Worm (Caenorhabditis elegans) whole organism, L2 larva: Measurements from ENCODE around the gene ZK370.4.

Source experiments
- C34F6.9 ChIP-seq: fragments of 150-350 bp; optimal IDR thresholded peaks from 2 replicates; lab custom pipeline; 2014; ENCODE audit warnings: missing biosample characterization, missing genetic modification characterization
- F13H6.1 ChIP-seq: sonication (generic microtip); optimal IDR thresholded peaks from 2 replicates; lab custom pipeline; 2016; ENCODE audit warnings: missing genetic modification characterization, missing compliant biosample characterization
- R02D3.7 ChIP-seq: fragments of 150-350 bp; optimal IDR thresholded peaks from 2 replicates; lab custom pipeline; 2014; ENCODE audit warnings: missing biosample characterization, missing genetic modification characterization
- ZK546.5 ChIP-seq: sonication (generic microtip); optimal IDR thresholded peaks from 2 replicates; lab custom pipeline; 2017; ENCODE audit warnings: missing biosample characterization, missing genetic modification characterization
- alr-1 ChIP-seq: fragments of 150-350 bp; optimal IDR thresholded peaks from 2 replicates; lab custom pipeline; 2014; ENCODE audit warnings: missing biosample characterization, missing genetic modification characterization
- aly-2 ChIP-seq: fragments of 150-350 bp; optimal IDR thresholded peaks from 2 replicates; lab custom pipeline; 2014; ENCODE audit warnings: missing biosample characterization, missing genetic modification characterization
- blmp-1 ChIP-seq: sonication (generic microtip); optimal IDR thresholded peaks from 2 replicates; lab custom pipeline; 2017; ENCODE audit warnings: missing genetic modification characterization, mild to moderate bottlenecking, missing compliant biosample characterization, antibody characterized with exemption, moderate library complexity; ENCODE audit not compliant: insufficient read depth
- ceh-16 ChIP-seq: fragments of 150-350 bp; optimal IDR thresholded peaks from 2 replicates; lab custom pipeline; 2014; ENCODE audit warnings: missing biosample characterization, missing genetic modification characterization
- crh-2 ChIP-seq: sonication (generic microtip); optimal IDR thresholded peaks from 2 replicates; lab custom pipeline; 2017; ENCODE audit warnings: missing biosample characterization, missing genetic modification characterization
- dmd-4 ChIP-seq: sonication (generic microtip); optimal IDR thresholded peaks from 2 replicates; lab custom pipeline; 2017; ENCODE audit warnings: missing biosample characterization, missing genetic modification characterization
- egl-27 ChIP-seq: sonication (generic microtip); optimal IDR thresholded peaks from 3 replicates; lab custom pipeline; 2017; ENCODE audit warnings: missing biosample characterization, missing genetic modification reagents, missing genetic modification characterization
- elt-1 ChIP-seq: fragments of 150-350 bp; optimal IDR thresholded peaks from 2 replicates; lab custom pipeline; 2014; ENCODE audit warnings: missing biosample characterization, missing genetic modification characterization
- elt-3 ChIP-seq: sonication (generic microtip); optimal IDR thresholded peaks from 2 replicates; lab custom pipeline; 2017; ENCODE audit warnings: missing biosample characterization, missing genetic modification characterization
- fos-1 ChIP-seq: fragments of 150-350 bp; optimal IDR thresholded peaks from 2 replicates; lab custom pipeline; 2014; ENCODE audit warnings: missing biosample characterization, missing genetic modification characterization
- gmeb-1 ChIP-seq: fragments of 150-350 bp; optimal IDR thresholded peaks from 2 replicates; lab custom pipeline; 2014; ENCODE audit warnings: missing biosample characterization, missing genetic modification characterization
- lin-11 ChIP-seq: fragments of 150-350 bp; sonication (generic microtip); optimal IDR thresholded peaks from 2 replicates; lab custom pipeline; 2014; ENCODE audit warnings: missing biosample characterization, missing genetic modification characterization, inconsistent platforms, mixed read lengths
- lin-13 ChIP-seq: fragments of 150-350 bp; optimal IDR thresholded peaks from 2 replicates; lab custom pipeline; 2014; ENCODE audit warnings: missing biosample characterization, missing genetic modification reagents, missing genetic modification characterization
- lin-39 ChIP-seq: fragments of 150-350 bp; optimal IDR thresholded peaks from 2 replicates; lab custom pipeline; 2014; ENCODE audit warnings: missing biosample characterization, missing genetic modification reagents, missing genetic modification characterization
- lsy-2 ChIP-seq, 2 experiments: fragments of 150-350 bp in 1 of 2; sonication (generic microtip) in 1 of 2; optimal IDR thresholded peaks; 2 replicates each; lab custom pipeline; 2014 to 2017; ENCODE audit warnings: missing biosample characterization in 2 of 2, missing genetic modification characterization in 2 of 2
- mab-5 ChIP-seq: fragments of 150-350 bp; optimal IDR thresholded peaks from 2 replicates; lab custom pipeline; 2014; ENCODE audit warnings: missing biosample characterization, missing genetic modification characterization
- mbf-1 ChIP-seq: sonication (generic microtip); optimal IDR thresholded peaks from 2 replicates; lab custom pipeline; 2017; ENCODE audit warnings: missing biosample characterization, missing genetic modification characterization
- mdl-1 ChIP-seq, 2 experiments: fragments of 150-350 bp in 1 of 2; sonication (generic microtip) in 1 of 2; optimal IDR thresholded peaks; 2 replicates each; lab custom pipeline; 2017; ENCODE audit warnings: missing biosample characterization in 2 of 2, missing genetic modification characterization in 2 of 2
- nhr-10 ChIP-seq: sonication (generic microtip); optimal IDR thresholded peaks from 2 replicates; lab custom pipeline; 2017; ENCODE audit warnings: missing biosample characterization, missing genetic modification characterization
- nhr-11 ChIP-seq: fragments of 150-350 bp; optimal IDR thresholded peaks from 2 replicates; lab custom pipeline; 2014; ENCODE audit warnings: missing biosample characterization, missing genetic modification characterization
- nhr-12 ChIP-seq: fragments of 150-350 bp; optimal IDR thresholded peaks from 2 replicates; lab custom pipeline; 2014; ENCODE audit warnings: missing biosample characterization, missing genetic modification characterization
- nhr-129 ChIP-seq: fragments of 150-350 bp; optimal IDR thresholded peaks from 2 replicates; lab custom pipeline; 2014; ENCODE audit warnings: missing biosample characterization, missing genetic modification characterization
- nhr-21 ChIP-seq: fragments of 150-350 bp; optimal IDR thresholded peaks from 2 replicates; lab custom pipeline; 2014; ENCODE audit warnings: missing biosample characterization, missing genetic modification characterization
- nhr-237 ChIP-seq: fragments of 150-350 bp; optimal IDR thresholded peaks from 2 replicates; lab custom pipeline; 2014; ENCODE audit warnings: missing biosample characterization, missing genetic modification characterization
- nhr-25 ChIP-seq: fragments of 150-350 bp; sonication (generic microtip); optimal IDR thresholded peaks from 3 replicates; lab custom pipeline; 2014; ENCODE audit warnings: missing biosample characterization, missing genetic modification characterization
- nhr-6 ChIP-seq: fragments of 150-350 bp; optimal IDR thresholded peaks from 2 replicates; lab custom pipeline; 2014; ENCODE audit warnings: missing biosample characterization, missing genetic modification characterization
- peb-1 ChIP-seq: fragments of 150-350 bp; optimal IDR thresholded peaks from 2 replicates; lab custom pipeline; 2014; ENCODE audit warnings: missing biosample characterization, missing genetic modification characterization
- sem-4 ChIP-seq: fragments of 150-350 bp; optimal IDR thresholded peaks from 2 replicates; lab custom pipeline; 2014; ENCODE audit warnings: missing biosample characterization, missing genetic modification reagents, missing genetic modification characterization
- sma-3 ChIP-seq: sonication (generic microtip); optimal IDR thresholded peaks from 2 replicates; lab custom pipeline; 2016; ENCODE audit warnings: missing genetic modification reagents, missing genetic modification characterization, missing compliant biosample characterization
- sma-9 ChIP-seq, 2 experiments: fragments of 150-350 bp in 1 of 2; sonication (generic microtip) in 1 of 2; optimal IDR thresholded peaks; 2 replicates each; lab custom pipeline; 2014 to 2016; ENCODE audit warnings: missing genetic modification characterization in 2 of 2, mild to moderate bottlenecking in 1 of 2, missing biosample characterization in 1 of 2, missing compliant biosample characterization in 1 of 2, missing genetic modification reagents in 1 of 2, moderate library complexity in 1 of 2
- snpc-4 ChIP-seq: fragments of 150-350 bp; optimal IDR thresholded peaks from 2 replicates; lab custom pipeline; 2014; ENCODE audit warnings: missing biosample characterization, missing genetic modification characterization
- unc-39 ChIP-seq: fragments of 150-350 bp; optimal IDR thresholded peaks from 2 replicates; lab custom pipeline; 2014; ENCODE audit warnings: missing biosample characterization, missing genetic modification characterization
- unc-55 ChIP-seq: fragments of 150-350 bp; sonication (generic microtip); optimal IDR thresholded peaks from 3 replicates; lab custom pipeline; 2014; ENCODE audit warnings: missing biosample characterization, missing genetic modification reagents, missing genetic modification characterization
- unc-62 ChIP-seq: fragments of 150-350 bp; optimal IDR thresholded peaks from 2 replicates; lab custom pipeline; 2014; ENCODE audit warnings: missing biosample characterization, missing genetic modification reagents, missing genetic modification characterization
- zag-1 ChIP-seq: fragments of 150-350 bp; optimal IDR thresholded peaks from 2 replicates; lab custom pipeline; 2014; ENCODE audit warnings: missing biosample characterization, missing genetic modification characterization
- ztf-11 ChIP-seq: sonication (generic microtip); optimal IDR thresholded peaks from 2 replicates; lab custom pipeline; 2017; ENCODE audit warnings: missing biosample characterization, missing genetic modification characterization
- ztf-4 ChIP-seq: fragments of 150-350 bp; optimal IDR thresholded peaks from 2 replicates; lab custom pipeline; 2014; ENCODE audit warnings: missing biosample characterization, missing genetic modification characterization

ZK370.4 gene

DNA sequence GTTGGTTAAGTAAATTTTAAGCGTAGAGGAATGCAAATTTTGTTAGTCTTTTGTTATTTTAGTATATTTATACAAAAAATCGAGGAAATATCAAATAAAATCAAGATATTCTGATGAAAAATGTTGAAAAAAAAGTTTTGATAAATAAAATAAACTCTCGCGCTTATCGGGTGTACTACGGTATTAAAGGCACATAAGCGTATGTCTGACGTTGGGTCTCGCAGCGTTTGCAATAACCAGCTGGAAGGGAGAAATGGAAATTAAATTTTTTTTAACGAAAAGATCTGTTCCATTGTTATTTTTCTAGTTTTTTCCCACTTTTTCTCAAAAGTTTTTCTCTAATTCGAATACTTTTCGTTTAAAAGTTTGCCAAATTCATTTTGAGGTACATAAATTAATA is 42.1 kb downstream of the ZK370.4 start:
- TF ChIP-seq fos-1 (tag; lab: Kevin White, UChicago), result no peak
- TF ChIP-seq peb-1, result no peak
- TF ChIP-seq ztf-11, result no peak
- TF ChIP-seq mbf-1 (tag; lab: Kevin White, UChicago), result no peak
- TF ChIP-seq lin-11 (tag; lab: Kevin White, UChicago), result no peak
- TF ChIP-seq unc-62 (GFP tag; lab: Kevin White, UChicago), result no peak
- no peak for TF ChIP-seq lin-39
- TF ChIP-seq ZK546.5 (tag; lab: Kevin White, UChicago), result no peak
- TF ChIP-seq dmd-4 (tag; lab: Kevin White, UChicago), result no peak
- no peak for TF ChIP-seq lin-13
- no peak for TF ChIP-seq aly-2 (tag; lab: Kevin White, UChicago)
- TF ChIP-seq egl-27 (tag; lab: Kevin White, UChicago), result no peak
- TF ChIP-seq blmp-1, result no peak
- TF ChIP-seq, all 48 proteins: peak for 0

DNA sequence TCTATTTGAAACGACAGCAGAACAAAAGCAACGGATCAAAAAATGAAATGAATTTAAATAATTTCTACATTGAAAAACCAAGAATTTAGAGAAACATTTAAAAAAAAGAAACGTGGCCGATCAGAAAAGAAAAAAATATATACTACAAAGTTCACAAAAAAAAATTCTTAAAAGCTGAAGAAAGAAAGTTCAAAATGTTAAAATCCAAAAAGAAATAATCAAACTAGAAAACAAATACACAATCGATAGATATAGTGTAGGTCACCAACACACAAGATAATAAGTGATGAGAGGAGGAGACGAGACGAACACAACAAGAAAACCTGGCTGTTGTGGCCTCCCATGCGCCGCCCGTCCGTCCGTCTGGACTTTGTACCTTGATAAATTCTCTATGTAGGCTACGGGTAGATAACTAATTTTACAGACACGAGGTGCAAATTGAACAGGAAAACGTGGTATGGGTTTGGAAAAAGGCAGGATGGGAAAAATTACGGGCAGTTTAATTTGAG is 42.7 kb downstream of the ZK370.4 start, which contains the start of gene hadb-1:
Gene hadb-1 (minus strand): TSS at position 51 of the 509 bp plus-strand sequence.
- TF ChIP-seq unc-55 (GFP tag; lab: Kevin White, UChicago), result no peak
- TF ChIP-seq peb-1, result no peak
- no peak for TF ChIP-seq unc-39 (tag; lab: Kevin White, UChicago)
- no peak for TF ChIP-seq lin-11 (tag; lab: Kevin White, UChicago)
- TF ChIP-seq mdl-1 (tag; optimal IDR thresholded peaks at IDR 0.05; lab: Kevin White, UChicago), result no peak
- TF ChIP-seq nhr-25 (tag; lab: Kevin White, UChicago), result peak; percentile 60
- TF ChIP-seq nhr-11 (tag; lab: Kevin White, UChicago), result no peak
- TF ChIP-seq gmeb-1 (tag; lab: Kevin White, UChicago), result no peak
- no peak for TF ChIP-seq egl-27 (tag; lab: Kevin White, UChicago)
- no peak for TF ChIP-seq nhr-12 (tag; lab: Kevin White, UChicago)
- no peak for TF ChIP-seq mab-5 (tag; lab: Kevin White, UChicago)
- TF ChIP-seq nhr-6 (tag; lab: Kevin White, UChicago), result no peak
- TF ChIP-seq alr-1, result no peak
- peak; percentile 53 for TF ChIP-seq nhr-21 (tag; lab: Kevin White, UChicago)
- no peak for TF ChIP-seq blmp-1
- no peak for TF ChIP-seq ceh-16 (tag; lab: Kevin White, UChicago)
- peak; percentile 18 for TF ChIP-seq crh-2 (tag; lab: Kevin White, UChicago)
- no peak for TF ChIP-seq R02D3.7 (tag; lab: Kevin White, UChicago)
- peak; percentile 38 for TF ChIP-seq nhr-129 (tag; lab: Kevin White, UChicago)
- TF ChIP-seq elt-3 (tag; lab: Kevin White, UChicago), result no peak
- TF ChIP-seq sem-4 (tag; lab: Kevin White, UChicago), result no peak
- TF ChIP-seq snpc-4 (tag; lab: Kevin White, UChicago), result no peak
- TF ChIP-seq C34F6.9 (tag; lab: Kevin White, UChicago), result peak; percentile 9
- no peak for TF ChIP-seq zag-1 (tag; lab: Kevin White, UChicago)
- TF ChIP-seq nhr-237 (tag; lab: Kevin White, UChicago), result no peak
- TF ChIP-seq fos-1 (tag; lab: Kevin White, UChicago), result peak; percentile 19
- no peak for TF ChIP-seq aly-2 (tag; lab: Kevin White, UChicago)
- peak; percentile 45 for TF ChIP-seq sma-3 (GFP tag; lab: Kevin White, UChicago)
- no peak for TF ChIP-seq ZK546.5 (tag; lab: Kevin White, UChicago)
- no peak for TF ChIP-seq elt-1 (tag; lab: Kevin White, UChicago)
- peak; percentile 41 for TF ChIP-seq sma-9 (GFP tag; optimal IDR thresholded peaks at IDR 0.05; lab: Kevin White, UChicago)
- no peak for TF ChIP-seq sma-9 (tag; optimal IDR thresholded peaks at IDR 0.05; lab: Kevin White, UChicago)
- TF ChIP-seq nhr-10 (tag; lab: Kevin White, UChicago), result no peak
- peak in 1 of 2 experiments; percentile 20 for TF ChIP-seq lsy-2 (tag; optimal IDR thresholded peaks at IDR 0.05; lab: Kevin White, UChicago)
- TF ChIP-seq unc-62 (GFP tag; lab: Kevin White, UChicago), result no peak
- no peak for TF ChIP-seq dmd-4 (tag; lab: Kevin White, UChicago)
- peak; percentile 12 for TF ChIP-seq F13H6.1 (tag; lab: Kevin White, UChicago)
- TF ChIP-seq ztf-4, result no peak
- TF ChIP-seq, all 48 proteins: peak for 10
